Worm (Caenorhabditis elegans) whole organism, L4 larva: Measurements from ENCODE around the gene C33D3.5.

ENCODE experiments used
- F10B5.3 ChIP-seq: sonication (generic microtip); optimal IDR thresholded peaks from 2 replicates; lab custom pipeline; 2016; ENCODE audit warnings: mild to moderate bottlenecking, missing genetic modification characterization, missing compliant biosample characterization
- F26F4.8 ChIP-seq: fragments of 200-800 bp; sonication (Bioruptor generic); conservative IDR thresholded peaks from 2 replicates; pipeline ENCODE4 v1.3.6; 2022; ENCODE audit warnings: missing genetic modification characterization, missing compliant biosample characterization
- T20F7.1 ChIP-seq: fragments of 200-800 bp; sonication (Bioruptor generic); optimal IDR thresholded peaks from 2 replicates; lab custom pipeline; 2018; ENCODE audit warnings: mild to moderate bottlenecking, missing genetic modification characterization, missing compliant biosample characterization
- ZK546.5 ChIP-seq, 2 experiments: sonication (generic microtip); optimal IDR thresholded peaks; 2 replicates each; lab custom pipeline; 2017; ENCODE audit warnings: missing biosample characterization in 2 of 2, missing genetic modification characterization in 2 of 2
- ama-1 ChIP-seq: fragments of 150-350 bp; optimal IDR thresholded peaks from 2 replicates; lab custom pipeline; 2014; ENCODE audit warnings: inconsistent platforms, mixed read lengths
- arid-1 ChIP-seq: fragments of 200-800 bp; sonication (Bioruptor generic); conservative IDR thresholded peaks from 2 replicates; pipeline ENCODE4 v1.3.6; 2022; ENCODE audit warnings: missing genetic modification reagents, missing genetic modification characterization, missing compliant biosample characterization
- attf-4 ChIP-seq: sonication (generic microtip); optimal IDR thresholded peaks from 3 replicates; lab custom pipeline; 2017; ENCODE audit warnings: missing biosample characterization, missing genetic modification characterization
- ceh-32 ChIP-seq: sonication (generic microtip); optimal IDR thresholded peaks from 2 replicates; lab custom pipeline; 2016; ENCODE audit warnings: mild to moderate bottlenecking, missing genetic modification characterization, missing compliant biosample characterization; ENCODE audit not compliant: poor library complexity
- daf-12 ChIP-seq: fragments of 150-350 bp; optimal IDR thresholded peaks from 2 replicates; lab custom pipeline; 2014; ENCODE audit warnings: missing biosample characterization, missing genetic modification reagents, missing genetic modification characterization
- daf-16 ChIP-seq, 3 experiments: sonication (generic microtip); optimal IDR thresholded peaks; 2 replicates each; lab custom pipeline; 2016 to 2017; ENCODE audit warnings: missing genetic modification characterization in 3 of 3, missing genetic modification reagents in 3 of 3, mild to moderate bottlenecking in 2 of 3, missing compliant biosample characterization in 2 of 3, missing biosample characterization in 1 of 3, moderate library complexity in 1 of 3
- daf-8 ChIP-seq: fragments of 200-800 bp; sonication (Bioruptor generic); IDR thresholded peaks from 2 replicates; pipeline ENCODE4 v1.3.6; 2022; ENCODE audit warnings: missing genetic modification characterization, missing compliant biosample characterization
- dmd-6 ChIP-seq: fragments of 200-800 bp; sonication (Bioruptor generic); IDR thresholded peaks from 2 replicates; pipeline ENCODE4 v1.3.6; 2022; ENCODE audit warnings: missing genetic modification reagents, missing genetic modification characterization, missing compliant biosample characterization
- dve-1 ChIP-seq: sonication (generic microtip); optimal IDR thresholded peaks from 2 replicates; lab custom pipeline; 2017; ENCODE audit warnings: antibody characterized with exemption, mild to moderate bottlenecking, missing genetic modification characterization, missing compliant biosample characterization; ENCODE audit not compliant: insufficient read depth
- hlh-11 ChIP-seq: fragments of 200-800 bp; sonication (Bioruptor generic); optimal IDR thresholded peaks from 2 replicates; lab custom pipeline; 2018; ENCODE audit warnings: mild to moderate bottlenecking, missing genetic modification characterization, missing compliant biosample characterization
- hlh-30 ChIP-seq: sonication (generic microtip); optimal IDR thresholded peaks from 2 replicates; lab custom pipeline; 2017; ENCODE audit warnings: antibody characterized with exemption, mild to moderate bottlenecking, missing genetic modification characterization, missing compliant biosample characterization; ENCODE audit not compliant: insufficient read depth
- hmg-1.1 ChIP-seq: fragments of 200-800 bp; sonication (Bioruptor generic); IDR thresholded peaks from 2 replicates; pipeline ENCODE4 v1.3.6; 2022; ENCODE audit warnings: missing genetic modification reagents, missing genetic modification characterization, missing compliant biosample characterization
- jun-1 ChIP-seq: fragments of 150-350 bp; optimal IDR thresholded peaks from 2 replicates; lab custom pipeline; 2014; ENCODE audit warnings: missing biosample characterization, missing genetic modification reagents, missing genetic modification characterization
- lin-1 ChIP-seq: fragments of 200-800 bp; sonication (Bioruptor generic); IDR thresholded peaks from 2 replicates; pipeline ENCODE4 v1.3.6; 2022; ENCODE audit warnings: missing genetic modification reagents, missing genetic modification characterization, missing compliant biosample characterization
- lin-13 ChIP-seq: fragments of 150-350 bp; optimal IDR thresholded peaks from 2 replicates; lab custom pipeline; 2014; ENCODE audit warnings: missing biosample characterization, missing genetic modification reagents, missing genetic modification characterization
- lin-15B ChIP-seq: fragments of 150-350 bp; sonication (generic microtip); optimal IDR thresholded peaks from 3 replicates; lab custom pipeline; 2014; ENCODE audit warnings: missing biosample characterization, missing genetic modification characterization
- lin-38 ChIP-seq: fragments of 200-800 bp; sonication (Bioruptor generic); IDR thresholded peaks from 2 replicates; pipeline ENCODE4 v1.3.6; 2022; ENCODE audit warnings: missing genetic modification reagents, missing genetic modification characterization, missing compliant biosample characterization
- madf-5 ChIP-seq, 2 experiments: fragments of 200-800 bp; sonication (Bioruptor generic); IDR thresholded peaks; 2 replicates each; pipeline ENCODE4 v1.3.6; 2022; ENCODE audit warnings: missing compliant biosample characterization in 2 of 2, missing genetic modification characterization in 2 of 2
- madf-9 ChIP-seq: fragments of 200-800 bp; sonication (Bioruptor generic); conservative IDR thresholded peaks from 2 replicates; pipeline ENCODE4 v1.3.6; 2022; ENCODE audit warnings: missing genetic modification reagents, missing genetic modification characterization, missing compliant biosample characterization
- mdl-1 ChIP-seq, 2 experiments: fragments of 150-350 bp in 1 of 2; sonication (generic microtip) in 1 of 2; optimal IDR thresholded peaks; 2 replicates each; lab custom pipeline; 2014 to 2017; ENCODE audit warnings: missing biosample characterization in 2 of 2, missing genetic modification characterization in 2 of 2
- mep-1 ChIP-seq: fragments of 150-350 bp; sonication (generic microtip); optimal IDR thresholded peaks from 3 replicates; lab custom pipeline; 2014; ENCODE audit warnings: missing biosample characterization, missing genetic modification characterization
- mes-2 ChIP-seq: sonication (generic microtip); optimal IDR thresholded peaks from 2 replicates; lab custom pipeline; 2016; ENCODE audit warnings: missing genotype, mild to moderate bottlenecking, missing genetic modification characterization, missing compliant biosample characterization; ENCODE audit not compliant: poor library complexity, severe bottlenecking
- nhr-10 ChIP-seq: fragments of 150-350 bp; optimal IDR thresholded peaks from 2 replicates; lab custom pipeline; 2014; ENCODE audit warnings: missing biosample characterization, missing genetic modification characterization
- nhr-11 ChIP-seq: fragments of 150-350 bp; optimal IDR thresholded peaks from 2 replicates; lab custom pipeline; 2014; ENCODE audit warnings: missing biosample characterization, missing genetic modification characterization
- nhr-237 ChIP-seq: sonication (generic microtip); optimal IDR thresholded peaks from 2 replicates; lab custom pipeline; 2017; ENCODE audit warnings: missing biosample characterization, missing genetic modification characterization
- nhr-25 ChIP-seq: sonication (generic microtip); optimal IDR thresholded peaks from 2 replicates; lab custom pipeline; 2017; ENCODE audit warnings: missing genetic modification characterization, mild to moderate bottlenecking, missing compliant biosample characterization, antibody characterized with exemption, moderate library complexity, borderline replicate concordance; ENCODE audit not compliant: insufficient read depth
- nhr-28 ChIP-seq: fragments of 150-350 bp; optimal IDR thresholded peaks from 2 replicates; lab custom pipeline; 2014; ENCODE audit warnings: missing biosample characterization, missing genetic modification characterization
- nhr-41 ChIP-seq: fragments of 200-800 bp; sonication (Bioruptor generic); IDR thresholded peaks from 2 replicates; pipeline ENCODE4 v1.3.6; 2022; ENCODE audit warnings: missing genetic modification reagents, missing genetic modification characterization, missing compliant biosample characterization
- nhr-42 ChIP-seq: fragments of 200-800 bp; sonication (Bioruptor generic); IDR thresholded peaks from 2 replicates; pipeline ENCODE4 v1.3.6; 2022; ENCODE audit warnings: missing genetic modification characterization, missing compliant biosample characterization
- php-3 ChIP-seq: fragments of 200-800 bp; sonication (Bioruptor generic); IDR thresholded peaks from 2 replicates; pipeline ENCODE4 v1.3.6; 2022; ENCODE audit warnings: missing genetic modification reagents, missing genetic modification characterization, missing compliant biosample characterization
- pqm-1 ChIP-seq: sonication (generic microtip); optimal IDR thresholded peaks from 2 replicates; lab custom pipeline; 2017; ENCODE audit warnings: missing biosample characterization, missing genetic modification characterization
- rbr-2 ChIP-seq: sonication (generic microtip); optimal IDR thresholded peaks from 2 replicates; lab custom pipeline; 2016; ENCODE audit warnings: missing genotype, missing genetic modification characterization, missing compliant biosample characterization
- set-16 ChIP-seq: fragments of 200-800 bp; sonication (Bioruptor generic); IDR thresholded peaks from 2 replicates; pipeline ENCODE4 v1.3.6; 2022; ENCODE audit warnings: missing genetic modification reagents, missing genetic modification characterization, missing compliant biosample characterization
- tra-1 ChIP-seq: fragments of 200-800 bp; sonication (Bioruptor generic); IDR thresholded peaks from 2 replicates; pipeline ENCODE4 v1.3.6; 2022; ENCODE audit warnings: missing genetic modification reagents, missing genetic modification characterization, missing compliant biosample characterization
- unc-62 ChIP-seq, 3 experiments: fragments of 150-350 bp in 1 of 3; sonication (generic microtip); optimal IDR thresholded peaks in 2 of 3; peaks in 1 of 3; 1 replicate in 1 of 3; 2 replicates in 2 of 3; lab custom pipeline; 2014 to 2017; ENCODE audit warnings: missing biosample characterization in 3 of 3, missing genetic modification characterization in 3 of 3, missing genetic modification reagents in 3 of 3, missing genotype in 1 of 3
- zag-1 ChIP-seq: fragments of 150-350 bp; optimal IDR thresholded peaks from 2 replicates; lab custom pipeline; 2014; ENCODE audit warnings: missing biosample characterization, missing genetic modification characterization
- zip-11 ChIP-seq: fragments of 200-800 bp; sonication (Bioruptor generic); IDR thresholded peaks from 2 replicates; pipeline ENCODE4 v1.3.6; 2022; ENCODE audit warnings: missing genetic modification characterization, missing compliant biosample characterization
- ztf-7 ChIP-seq: fragments of 150-350 bp; optimal IDR thresholded peaks from 2 replicates; lab custom pipeline; 2014; ENCODE audit warnings: missing biosample characterization, missing genetic modification characterization

Gene C33D3.5

ce11 chrX:10527414-10527813, 36.3 kb downstream of the C33D3.5 start:
- TF ChIP-seq arid-1 (GFP tag; lab: Robert Waterston, UW) = no peak
- TF ChIP-seq daf-16 (GFP tag; optimal IDR thresholded peaks at IDR 0.05; lab: Kevin White, UChicago) = no peak
- peak; percentile 57 for TF ChIP-seq daf-16 (tag; optimal IDR thresholded peaks at IDR 0.05; lab: Kevin White, UChicago)
- no peak for TF ChIP-seq F26F4.8 (GFP tag; lab: Robert Waterston, UW)
- TF ChIP-seq mdl-1 (tag; optimal IDR thresholded peaks at IDR 0.05; lab: Kevin White, UChicago) = peak in 1 of 2 experiments; percentile 37
- peak; percentile 50 for TF ChIP-seq dve-1 (tag; lab: Kevin White, UChicago)
- TF ChIP-seq unc-62 (GFP tag; optimal IDR thresholded peaks at IDR 0.05 in 1 of 2; lab: Kevin White, UChicago) = peak in 1 of 2 experiments; percentile 14
- TF ChIP-seq unc-62 (tag; optimal IDR thresholded peaks at IDR 0.05; lab: Kevin White, UChicago) = no peak
- peak; percentile 73 for TF ChIP-seq dmd-6
- TF ChIP-seq daf-8 (GFP tag; lab: Robert Waterston, UW) = no peak
- peak; percentile 8 for TF ChIP-seq mes-2 (tag; lab: Kevin White, UChicago)
- no peak for TF ChIP-seq jun-1 (tag; lab: Kevin White, UChicago)
- TF ChIP-seq nhr-28 = peak; percentile 20
- TF ChIP-seq hlh-30 (tag; lab: Kevin White, UChicago) = peak; percentile 67
- TF ChIP-seq hlh-11 = peak; percentile 58

DNA sequence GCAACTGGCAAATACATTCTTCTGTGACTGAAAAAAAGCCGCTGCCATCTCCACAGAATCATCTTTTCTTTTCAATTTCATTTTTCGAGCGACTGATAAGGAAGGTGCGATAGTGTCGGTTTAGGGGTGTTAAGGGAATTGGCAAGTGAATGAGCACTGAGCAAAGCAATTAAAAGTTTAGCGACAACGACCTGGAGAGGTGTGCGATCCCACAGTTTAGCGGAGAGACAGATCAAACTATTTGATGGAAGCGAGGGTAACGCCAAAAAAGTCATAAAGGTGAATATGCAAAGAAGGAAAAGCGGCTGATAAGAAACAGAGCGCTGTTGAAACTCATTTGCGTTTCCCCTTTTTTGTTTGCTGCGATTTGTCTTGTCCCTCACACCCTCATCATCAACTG, 37.8 kb downstream of the C33D3.5 start, which contains the start of the genes F14F3.5 and slcf-1:
Gene F14F3.5, minus strand, starts transcription at position 234 of the 400 bp plus-strand sequence.
Gene slcf-1, plus strand, starts transcription at position 302 of the 400 bp plus-strand sequence.
- TF ChIP-seq daf-12 (tag; lab: Kevin White, UChicago) (no peak), daf-16 (GFP tag; optimal IDR thresholded peaks at IDR 0.05; lab: Kevin White, UChicago) (no peak), daf-16 (tag; optimal IDR thresholded peaks at IDR 0.05; lab: Kevin White, UChicago) (peak; percentile 49), pqm-1 (tag; lab: Kevin White, UChicago) (peak; percentile 57), zag-1 (no peak), nhr-41 (no peak), nhr-10 (tag; lab: Kevin White, UChicago) (no peak), lin-13 (GFP tag; lab: Kevin White, UChicago) (no peak), tra-1 (GFP tag; lab: Robert Waterston, UW) (0 out of 2 replicates have a peak, but pooled peaks have one; percentile 11), attf-4 (tag; lab: Kevin White, UChicago) (no peak), unc-62 (GFP tag; optimal IDR thresholded peaks at IDR 0.05 in 1 of 2; lab: Kevin White, UChicago) (peak in 1 of 2 experiments; percentile 61), unc-62 (tag; optimal IDR thresholded peaks at IDR 0.05; lab: Kevin White, UChicago) (no peak), set-16 (no peak), F10B5.3 (tag; lab: Kevin White, UChicago) (no peak), zip-11 (GFP tag; lab: Robert Waterston, UW) (no peak), hlh-11 (peak; percentile 40), mes-2 (tag; lab: Kevin White, UChicago) (no peak), dmd-6 (peak; percentile 51), dve-1 (tag; lab: Kevin White, UChicago) (peak; percentile 51), lin-38 (GFP tag; lab: Robert Waterston, UW) (no peak), ama-1 (lab: Kevin White, UChicago) (no peak), nhr-28 (peak; percentile 34), madf-5 (GFP tag; IDR thresholded peaks at IDR 0.05; lab: Robert Waterston, UW) (no peak), nhr-11 (no peak), ztf-7 (tag; lab: Kevin White, UChicago) (no peak), php-3 (GFP tag; lab: Robert Waterston, UW) (peak; percentile 81), lin-15B (tag; lab: Kevin White, UChicago) (no peak), ZK546.5 (tag; optimal IDR thresholded peaks at IDR 0.05; lab: Kevin White, UChicago) (no peak)
- TF ChIP-seq, all 104 proteins: peak for 9

- TF ChIP-seq rbr-2 (tag; lab: Kevin White, UChicago) (no peak), lin-1 (peak; percentile 60; the same call in 1 of the 2 replicates), pqm-1 (tag; lab: Kevin White, UChicago) (peak; percentile 10), mep-1 (peak; percentile 24), nhr-28 (peak; percentile 40), T20F7.1 (GFP tag; lab: Kevin White, UChicago) (peak; percentile 32), nhr-42 (GFP tag; lab: Robert Waterston, UW) (no peak), madf-9 (GFP tag; lab: Robert Waterston, UW) (no peak), nhr-25 (tag; lab: Kevin White, UChicago) (no peak), hlh-11 (peak; percentile 50), hmg-1.1 (GFP tag; lab: Robert Waterston, UW) (no peak), unc-62 (GFP tag; optimal IDR thresholded peaks at IDR 0.05 in 1 of 2; lab: Kevin White, UChicago) (peak in 1 of 2 experiments; percentile 91), unc-62 (tag; optimal IDR thresholded peaks at IDR 0.05; lab: Kevin White, UChicago) (no peak), F26F4.8 (GFP tag; lab: Robert Waterston, UW) (no peak), nhr-11 (no peak), jun-1 (tag; lab: Kevin White, UChicago) (no peak), ceh-32 (no peak), nhr-237 (no peak), dmd-6 (peak; percentile 52; the same call in 1 of the 2 replicates)
These were observed 41.2 kb downstream of the C33D3.5 start for ce11 chrX:10532180-10532833.
